Fruit fly (Drosophila melanogaster): Measurements from ENCODE around the gene CG6865.

CG6865 gene

DNA sequence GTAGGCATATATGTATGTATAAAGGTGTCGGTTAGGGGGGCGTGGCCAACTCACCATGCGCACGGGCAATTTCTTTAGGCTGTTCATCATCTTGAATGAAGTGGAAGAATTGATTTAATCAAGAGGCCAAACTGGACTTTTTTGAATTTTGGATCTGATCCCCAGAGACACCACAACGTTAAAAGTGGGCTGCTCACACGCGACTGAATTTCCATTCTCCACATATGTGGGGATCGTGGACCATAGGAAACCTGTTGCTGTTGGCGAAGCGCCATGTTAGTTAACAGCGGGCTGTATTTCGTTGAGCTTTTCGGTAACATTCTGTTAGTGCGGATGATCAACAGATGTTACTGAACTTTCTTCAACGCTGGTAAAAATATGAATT is 34.6 kb downstream of the CG6865 start, which contains the start of gene CG3902 (continued):
- TF ChIP-seq PHDP (tag; optimal IDR thresholded peaks at IDR 0.05) (peak; percentile 39), zfh1 (GFP tag; IDR thresholded peaks at IDR 0.05) (0 out of 3 replicates have a peak, but pooled peaks have one; percentile 26), lilli (GFP tag; optimal IDR thresholded peaks at IDR 0.05) (peak; percentile 70), CG13296 (GFP tag; optimal IDR thresholded peaks at IDR 0.05) (peak; percentile 47), CG32532 (GFP tag; IDR thresholded peaks at IDR 0.05) (peak; percentile 48; the same call in 1 of the 2 replicates), odd (GFP tag; optimal IDR thresholded peaks at IDR 0.05) (peak; percentile 43), p53 (GFP tag; optimal IDR thresholded peaks at IDR 0.05) (no peak), CG7963 (GFP tag; IDR thresholded peaks at IDR 0.05; ENCODE audit: partially characterized antibody) (peak; percentile 49; the same call in 1 of the 3 replicates), tna (GFP tag; IDR thresholded peaks at IDR 0.05; ENCODE audit: partially characterized antibody) (no peak; the same call in 1 of the 2 replicates), CG2678 (tag; optimal IDR thresholded peaks at IDR 0.05) (peak; percentile 28), CG6854 (GFP tag; optimal IDR thresholded peaks at IDR 0.05) (peak; percentile 10), CG8924 (tag; optimal IDR thresholded peaks at IDR 0.05) (no peak), Opbp (GFP tag; IDR thresholded peaks at IDR 0.05; ENCODE audit: partially characterized antibody) (peak; percentile 66; the same call in 1 of the 3 replicates), unpg (GFP tag; optimal IDR thresholded peaks at IDR 0.05) (peak; percentile 35), Stat92E (GFP tag; optimal IDR thresholded peaks at IDR 0.05) (peak in 1 of 3 experiments; percentile 23), stc (GFP tag; IDR thresholded peaks at IDR 0.05) (peak; percentile 13; the same call in 1 of the 2 replicates), Fer1 (GFP tag; optimal IDR thresholded peaks at IDR 0.05) (peak; percentile 61), CG10543 (GFP tag; optimal IDR thresholded peaks at IDR 0.05) (peak; percentile 71), HmgZ (tag; optimal IDR thresholded peaks at IDR 0.05) (peak; percentile 63), Nf-YA (GFP tag; IDR thresholded peaks at IDR 0.05) (no peak), vvl (GFP tag; IDR thresholded peaks at IDR 0.05) (peak; percentile 71), CG15269 (tag; optimal IDR thresholded peaks at IDR 0.05) (peak; percentile 25), scrt (GFP tag; optimal IDR thresholded peaks at IDR 0.05) (peak; percentile 2), bbx (GFP tag; IDR thresholded peaks at IDR 0.05; ENCODE audit: partially characterized antibody) (peak; percentile 59; the same call in 1 of the 2 replicates), Fer3 (tag; optimal IDR thresholded peaks at IDR 0.05) (peak; percentile 20), Atf6 (GFP tag; IDR thresholded peaks at IDR 0.05) (peak; percentile 60; the same call in 1 of the 2 replicates), CG34376 (GFP tag; optimal IDR thresholded peaks at IDR 0.05) (peak; percentile 72), CG7372 (GFP tag; IDR thresholded peaks at IDR 0.05) (no peak), chm (GFP tag; IDR thresholded peaks at IDR 0.05) (peak; percentile 75), CG15514 (GFP tag; optimal IDR thresholded peaks at IDR 0.05) (peak; percentile 40), rib (GFP tag; IDR thresholded peaks at IDR 0.05) (peak; percentile 61; the same call in 1 of the 2 replicates), HHEX (GFP tag; optimal IDR thresholded peaks at IDR 0.05) (peak; percentile 45), Dfd (GFP tag; optimal IDR thresholded peaks at IDR 0.05) (no peak), CG6765 (GFP tag; optimal IDR thresholded peaks at IDR 0.05) (peak; percentile 43), CG34224 (GFP tag; IDR thresholded peaks at IDR 0.05; ENCODE audit: partially characterized antibody) (peak; percentile 6; the same call in 2 of the 3 replicates), ab (GFP tag; optimal IDR thresholded peaks at IDR 0.05) (no peak), CG3281 (GFP tag; optimal IDR thresholded peaks at IDR 0.05) (peak; percentile 16), CG7271 (tag; optimal IDR thresholded peaks at IDR 0.05) (no peak), CG12659 (GFP tag; optimal IDR thresholded peaks at IDR 0.05) (peak; percentile 49), amos (GFP tag; IDR thresholded peaks at IDR 0.05; ENCODE audit: partially characterized antibody) (peak; percentile 43; the same call in 1 of the 2 replicates), kah (GFP tag; optimal IDR thresholded peaks at IDR 0.05) (peak; percentile 98), CG6272 (GFP tag; IDR thresholded peaks at IDR 0.05) (no peak), ems (GFP tag; optimal IDR thresholded peaks at IDR 0.05) (peak; percentile 34), Hmr (GFP tag; optimal IDR thresholded peaks at IDR 0.05) (peak; percentile 20), so (GFP tag; IDR thresholded peaks at IDR 0.05) (no peak), CG13894 (tag; optimal IDR thresholded peaks at IDR 0.05) (peak; percentile 10), CG4730 (GFP tag; IDR thresholded peaks at IDR 0.05) (no peak), sim (GFP tag; IDR thresholded peaks at IDR 0.05) (no peak), NFAT (GFP tag; IDR thresholded peaks at IDR 0.05) (peak; percentile 68)
